Worm (Caenorhabditis elegans) whole organism, young adult: ENCODE data around the gene C50C3.1.

Experiments
- B0019.2 ChIP-seq: fragments of 200-800 bp; sonication (Bioruptor generic); conservative IDR thresholded peaks from 2 replicates; pipeline ENCODE4 v1.3.6; 2022; ENCODE audit warnings: missing genetic modification reagents, missing genetic modification characterization, missing compliant biosample characterization
- F37B4.10 ChIP-seq: fragments of 200-800 bp; sonication (Bioruptor generic); IDR thresholded peaks from 2 replicates; pipeline ENCODE4 v1.3.6; 2022; ENCODE audit warnings: missing genetic modification characterization, missing compliant biosample characterization
- F52B5.7 ChIP-seq: sonication (generic microtip); optimal IDR thresholded peaks from 2 replicates; lab custom pipeline; 2016; ENCODE audit warnings: mild to moderate bottlenecking, missing genetic modification characterization, missing compliant biosample characterization
- F55B11.4 ChIP-seq: sonication (generic microtip); optimal IDR thresholded peaks from 2 replicates; lab custom pipeline; 2016; ENCODE audit warnings: missing compliant biosample characterization, missing genetic modification characterization, borderline replicate concordance; ENCODE audit not compliant: insufficient read depth
- K11D2.4 ChIP-seq: fragments of 200-800 bp; sonication (Bioruptor generic); IDR thresholded peaks from 2 replicates; pipeline ENCODE4 v1.3.6; 2022; ENCODE audit warnings: missing genetic modification reagents, missing genetic modification characterization, missing compliant biosample characterization
- K12H6.12 ChIP-seq: fragments of 200-800 bp; sonication (Bioruptor generic); optimal IDR thresholded peaks from 2 replicates; lab custom pipeline; 2018; ENCODE audit warnings: mild to moderate bottlenecking, missing genetic modification characterization, missing compliant biosample characterization
- Y67H2A.10 ChIP-seq: fragments of 200-800 bp; sonication (Bioruptor generic); conservative IDR thresholded peaks from 2 replicates; pipeline ENCODE4 v1.3.6; 2022; ENCODE audit warnings: missing genetic modification reagents, missing genetic modification characterization, missing compliant biosample characterization
- aptf-3 ChIP-seq: fragments of 200-800 bp; sonication (Bioruptor generic); IDR thresholded peaks from 2 replicates; pipeline ENCODE4 v1.3.6; 2022; ENCODE audit warnings: missing genetic modification characterization, missing compliant biosample characterization
- atf-7 ChIP-seq: sonication (generic microtip); optimal IDR thresholded peaks from 2 replicates; lab custom pipeline; 2017; ENCODE audit warnings: mild to moderate bottlenecking, missing genetic modification characterization, missing compliant biosample characterization
- attf-3 ChIP-seq: fragments of 200-800 bp; sonication (Bioruptor generic); conservative IDR thresholded peaks from 2 replicates; pipeline ENCODE4 v1.3.6; 2022; ENCODE audit warnings: missing genetic modification reagents, missing genetic modification characterization, missing compliant biosample characterization
- cebp-1 ChIP-seq, 2 experiments: fragments of 200-800 bp in 1 of 2; sonication (Bioruptor generic) in 1 of 2; sonication (generic microtip) in 1 of 2; IDR thresholded peaks in 1 of 2; optimal IDR thresholded peaks in 1 of 2; 2 replicates each; pipeline versions ENCODE4 v1.3.6 to Lab custom; 2017 to 2022; ENCODE audit warnings: missing compliant biosample characterization in 2 of 2, missing genetic modification characterization in 2 of 2, mild to moderate bottlenecking in 1 of 2, missing genetic modification reagents in 1 of 2, moderate library complexity in 1 of 2
- ceh-40 ChIP-seq: fragments of 200-800 bp; sonication (Bioruptor generic); IDR thresholded peaks from 2 replicates; pipeline ENCODE4 v1.3.6; 2022; ENCODE audit warnings: missing genetic modification characterization, missing compliant biosample characterization
- ceh-58 ChIP-seq: fragments of 200-800 bp; sonication (Bioruptor generic); IDR thresholded peaks from 2 replicates; pipeline ENCODE4 v1.3.6; 2022; ENCODE audit warnings: missing genetic modification characterization, missing compliant biosample characterization
- ceh-91 ChIP-seq: fragments of 200-800 bp; sonication (Bioruptor generic); IDR thresholded peaks from 2 replicates; pipeline ENCODE4 v1.3.6; 2022; ENCODE audit warnings: missing genetic modification reagents, missing genetic modification characterization, missing compliant biosample characterization
- die-1 ChIP-seq: sonication (generic microtip); optimal IDR thresholded peaks from 2 replicates; lab custom pipeline; 2016; ENCODE audit warnings: missing genotype, mild to moderate bottlenecking, missing genetic modification characterization, missing compliant biosample characterization
- ekl-4 ChIP-seq: fragments of 200-800 bp; sonication (Bioruptor generic); IDR thresholded peaks from 2 replicates; pipeline ENCODE4 v1.3.6; 2022; ENCODE audit warnings: missing genetic modification reagents, missing genetic modification characterization, missing compliant biosample characterization
- fkh-3 ChIP-seq: sonication (generic microtip); optimal IDR thresholded peaks from 2 replicates; lab custom pipeline; 2016; ENCODE audit warnings: mild to moderate bottlenecking, missing genetic modification characterization, missing compliant biosample characterization
- hmg-1.2 ChIP-seq: fragments of 200-800 bp; sonication (Bioruptor generic); IDR thresholded peaks from 2 replicates; pipeline ENCODE4 v1.3.6; 2022; ENCODE audit warnings: missing genetic modification reagents, missing genetic modification characterization, missing compliant biosample characterization
- lin-35 ChIP-seq, 3 experiments: fragments of 150-350 bp in 2 of 3; sonication (generic microtip) in 1 of 3; optimal IDR thresholded peaks; 2 replicates each; lab custom pipeline; 2014 to 2018; ENCODE audit warnings: missing biosample characterization in 3 of 3, missing genetic modification characterization in 3 of 3, missing genetic modification reagents in 3 of 3
- madf-10 ChIP-seq: sonication (generic microtip); optimal IDR thresholded peaks from 2 replicates; lab custom pipeline; 2016; ENCODE audit warnings: mild to moderate bottlenecking, missing genetic modification characterization, missing compliant biosample characterization
- madf-3 ChIP-seq: fragments of 200-800 bp; sonication (Bioruptor generic); IDR thresholded peaks from 2 replicates; pipeline ENCODE4 v1.3.6; 2022; ENCODE audit warnings: missing genetic modification reagents, missing genetic modification characterization, missing compliant biosample characterization
- mes-4 ChIP-seq: sonication (generic microtip); optimal IDR thresholded peaks from 2 replicates; lab custom pipeline; 2016; ENCODE audit warnings: missing genotype, missing genetic modification characterization, missing compliant biosample characterization
- nfya-1 ChIP-seq: sonication (generic microtip); optimal IDR thresholded peaks from 2 replicates; lab custom pipeline; 2017; ENCODE audit warnings: antibody characterized with exemption, missing compliant biosample characterization, missing genetic modification characterization, borderline replicate concordance; ENCODE audit not compliant: insufficient read depth
- nfya-2 ChIP-seq: fragments of 200-800 bp; sonication (Bioruptor generic); IDR thresholded peaks from 2 replicates; pipeline ENCODE4 v1.3.6; 2022; ENCODE audit warnings: missing genetic modification reagents, missing genetic modification characterization, missing compliant biosample characterization
- nhr-80 ChIP-seq: sonication (generic microtip); optimal IDR thresholded peaks from 2 replicates; lab custom pipeline; 2016; ENCODE audit warnings: missing genetic modification characterization, missing compliant biosample characterization
- rcor-1 ChIP-seq: fragments of 200-800 bp; sonication (Bioruptor generic); IDR thresholded peaks from 2 replicates; pipeline ENCODE4 v1.3.6; 2022; ENCODE audit warnings: missing genetic modification reagents, missing genetic modification characterization, missing compliant biosample characterization
- sea-2 ChIP-seq: fragments of 200-800 bp; sonication (Bioruptor generic); IDR thresholded peaks from 2 replicates; pipeline ENCODE4 v1.3.6; 2022; ENCODE audit warnings: missing genetic modification characterization, missing compliant biosample characterization
- snpc-1.1 ChIP-seq: sonication (generic microtip); optimal IDR thresholded peaks from 2 replicates; lab custom pipeline; 2017; ENCODE audit warnings: missing genetic modification characterization, mild to moderate bottlenecking, missing compliant biosample characterization, antibody characterized with exemption, moderate library complexity, missing genotype, missing genetic modification reagents; ENCODE audit not compliant: insufficient read depth
- snpc-4 ChIP-seq, 5 experiments: fragments of 150-350 bp in 1 of 5; sonication (generic microtip) in 4 of 5; optimal IDR thresholded peaks; 2 replicates each; lab custom pipeline; 2014 to 2018; ENCODE audit warnings: missing genetic modification characterization in 5 of 5, missing biosample characterization in 3 of 5, antibody characterized with exemption in 2 of 5, mild to moderate bottlenecking in 2 of 5, missing compliant biosample characterization in 2 of 5, missing genotype in 2 of 5, moderate library complexity in 2 of 5, missing genetic modification reagents in 1 of 5
- zfh-2 ChIP-seq: fragments of 200-800 bp; sonication (Bioruptor generic); conservative IDR thresholded peaks from 2 replicates; pipeline ENCODE4 v1.3.6; 2022; ENCODE audit warnings: missing genetic modification reagents, missing genetic modification characterization, missing compliant biosample characterization
- zim-3 ChIP-seq: sonication (generic microtip); optimal IDR thresholded peaks from 2 replicates; lab custom pipeline; 2017; ENCODE audit warnings: mild to moderate bottlenecking, missing genetic modification characterization, moderate library complexity, missing compliant biosample characterization
- ztf-18 ChIP-seq: sonication (generic microtip); optimal IDR thresholded peaks from 2 replicates; lab custom pipeline; 2016; ENCODE audit warnings: missing genotype, mild to moderate bottlenecking, missing genetic modification characterization, missing compliant biosample characterization
- ztf-25 ChIP-seq: fragments of 200-800 bp; sonication (Bioruptor generic); IDR thresholded peaks from 2 replicates; pipeline ENCODE4 v1.3.6; 2022; ENCODE audit warnings: missing genetic modification reagents, missing genetic modification characterization, missing compliant biosample characterization

Gene C50C3.1

DNA sequence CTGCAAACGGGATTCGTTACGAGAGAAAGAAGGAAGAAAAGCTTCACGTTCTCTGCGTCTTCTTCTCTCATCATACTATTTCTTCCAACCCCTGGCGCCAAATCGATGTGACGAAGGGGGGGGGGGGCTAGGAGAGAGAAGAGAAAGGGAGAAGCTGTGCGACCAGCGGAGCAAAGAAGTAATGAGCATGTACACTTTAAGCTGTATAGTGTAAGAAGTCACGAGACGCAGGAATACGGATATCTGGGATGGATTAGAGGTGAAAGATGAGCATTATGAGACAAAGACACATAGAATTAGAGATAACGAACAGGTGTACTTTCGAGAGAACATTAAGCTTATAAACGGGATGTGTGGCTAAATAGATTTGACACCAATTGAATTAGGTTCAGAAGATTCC, 10.0 kb downstream of the C50C3.1 start:
- TF ChIP-seq madf-3 (GFP tag; lab: Robert Waterston, UW) (no peak), K12H6.12 (peak; percentile 65)
- TF ChIP-seq, all 124 proteins: peak for 1

DNA sequence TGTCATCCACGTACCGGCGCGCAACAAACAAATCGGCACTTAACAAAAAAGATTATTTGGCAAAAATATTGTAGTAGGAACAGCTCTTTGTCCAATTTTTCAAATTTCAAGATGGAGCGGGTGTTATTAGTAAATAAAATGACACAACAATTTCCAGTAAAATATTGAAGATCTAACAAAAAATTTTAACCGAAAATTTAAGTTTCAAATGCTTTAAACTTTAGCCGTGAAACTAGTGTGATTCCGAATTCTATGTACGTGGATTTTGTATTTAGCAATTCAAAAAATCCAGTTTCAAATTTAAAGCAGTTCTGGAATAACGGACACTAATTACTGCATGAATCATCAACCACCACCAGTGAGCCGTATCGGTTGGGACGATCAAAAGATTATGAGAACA, 11.0 kb downstream of the C50C3.1 start, which contains the start of gene snb-5:
snb-5 (plus strand) TSS at position 301 of the 400 bp plus-strand sequence.
- TF ChIP-seq snpc-4 (GFP tag; optimal IDR thresholded peaks at IDR 0.05; lab: Kevin White, UChicago) (no peak), snpc-4 (tag; optimal IDR thresholded peaks at IDR 0.05; lab: Kevin White, UChicago) (no peak), nhr-80 (tag; lab: Kevin White, UChicago) (no peak), zim-3 (tag; lab: Kevin White, UChicago) (no peak), ceh-91 (GFP tag; lab: Robert Waterston, UW) (no peak), madf-10 (tag; lab: Kevin White, UChicago) (no peak), F52B5.7 (tag; lab: Kevin White, UChicago) (no peak), hmg-1.2 (GFP tag; lab: Robert Waterston, UW) (no peak), lin-35 (GFP tag; optimal IDR thresholded peaks at IDR 0.05; lab: Kevin White, UChicago) (no peak), F37B4.10 (GFP tag; lab: Robert Waterston, UW) (no peak), fkh-3 (tag; lab: Kevin White, UChicago) (no peak), zfh-2 (GFP tag; lab: Robert Waterston, UW) (no peak), rcor-1 (no peak), mes-4 (tag; lab: Kevin White, UChicago) (no peak), ztf-18 (tag; lab: Kevin White, UChicago) (no peak), die-1 (tag; lab: Kevin White, UChicago) (no peak), nfya-2 (no peak), F55B11.4 (tag; lab: Kevin White, UChicago) (no peak), atf-7 (tag; lab: Kevin White, UChicago) (no peak)

DNA sequence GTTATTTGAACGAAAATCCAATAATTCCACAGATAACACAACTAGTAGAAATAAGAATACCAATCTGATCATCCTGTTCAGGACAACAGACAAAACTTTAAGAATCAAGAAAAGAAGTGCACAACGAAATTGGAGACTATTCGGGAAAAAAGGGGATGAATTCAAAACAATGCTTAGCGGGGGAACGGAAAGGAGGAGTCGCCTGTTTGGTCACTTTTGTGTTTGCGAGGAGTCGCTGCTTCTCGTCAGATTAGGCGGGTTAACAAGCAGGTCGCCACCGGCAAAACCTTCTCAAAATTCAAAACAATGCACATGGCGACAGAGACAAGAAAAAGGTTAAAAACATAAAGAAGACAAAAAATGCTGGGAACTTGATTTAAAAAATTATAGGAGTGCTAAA, 18.0 kb downstream of the C50C3.1 start, which contains the start of gene C30A5.10:
C30A5.10 (minus strand) TSS at position 101 of the 400 bp plus-strand sequence.
- TF ChIP-seq aptf-3, result no peak

DNA sequence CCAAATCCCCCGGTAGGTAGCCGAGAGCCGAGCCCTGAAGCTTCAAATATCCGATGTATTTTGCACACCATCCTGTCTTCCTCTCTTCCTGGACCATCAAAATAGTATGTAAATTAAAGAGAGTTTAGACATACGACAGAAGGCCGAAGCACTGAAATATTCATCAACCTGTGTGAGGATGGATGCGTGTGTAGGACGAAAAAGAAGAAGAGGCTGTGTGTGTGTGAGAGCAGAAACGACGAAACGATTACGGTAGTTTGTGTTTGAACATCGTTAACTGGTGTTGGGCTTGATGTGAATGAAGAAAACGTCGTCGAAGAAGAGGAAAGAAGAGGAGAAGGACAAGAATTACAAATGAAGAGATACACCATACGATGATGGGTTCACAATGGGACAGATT, 19.8 kb downstream of the C50C3.1 start:
- TF ChIP-seq ekl-4 (no peak), ztf-25 (GFP tag; lab: Robert Waterston, UW) (no peak), B0019.2 (GFP tag; lab: Robert Waterston, UW) (no peak), ceh-40 (GFP tag; lab: Robert Waterston, UW) (no peak), attf-3 (no peak), Y67H2A.10 (no peak), sea-2 (no peak)

DNA sequence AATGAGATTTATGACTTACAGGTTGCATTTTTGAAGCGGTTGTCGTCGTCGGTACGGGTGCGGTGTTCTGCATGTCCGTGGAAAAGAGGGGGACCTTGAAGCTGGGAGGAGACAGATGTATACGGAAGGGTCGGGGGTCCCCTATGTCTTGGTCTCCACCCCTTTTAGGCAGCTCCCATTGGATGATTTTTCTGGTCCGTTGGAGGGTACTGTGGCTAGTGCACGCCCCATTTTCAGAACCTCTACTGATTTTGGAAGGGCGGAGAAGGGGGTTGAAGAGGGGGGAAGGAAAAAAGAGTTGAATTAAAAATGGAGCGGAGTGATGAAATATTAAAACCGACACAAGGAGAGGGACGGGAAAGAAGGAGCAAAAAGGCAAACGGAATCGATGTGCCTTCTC, 24.4 kb downstream of the C50C3.1 start, which contains the start of gene unc-86:
unc-86 (minus strand) TSS at position 113 of the 400 bp plus-strand sequence.
- TF ChIP-seq nfya-1 (tag; lab: Kevin White, UChicago) (no peak), zim-3 (tag; lab: Kevin White, UChicago) (no peak), cebp-1 (GFP tag; IDR thresholded peaks at IDR 0.05; lab: Robert Waterston, UW) (no peak), cebp-1 (tag; optimal IDR thresholded peaks at IDR 0.05; lab: Kevin White, UChicago) (no peak), aptf-3 (no peak), lin-35 (GFP tag; optimal IDR thresholded peaks at IDR 0.05; lab: Kevin White, UChicago) (no peak), ceh-58 (GFP tag; lab: Robert Waterston, UW) (no peak), K11D2.4 (no peak), snpc-1.1 (tag; lab: Kevin White, UChicago) (no peak)
